Worm (Caenorhabditis elegans) whole organism, L3 larva: ENCODE results near the gene elp-1.
"Not testable (repeated sequence)": the region's sequence is repeated elsewhere in the genome, so short reads cannot be mapped to it uniquely, and the experiment has no call there.

ENCODE experiments used
- R02D3.7 ChIP-seq: fragments of 150-350 bp; optimal IDR thresholded peaks from 2 replicates; lab custom pipeline; 2014; ENCODE audit warnings: missing biosample characterization, missing genetic modification characterization
- aly-2 ChIP-seq: fragments of 150-350 bp; optimal IDR thresholded peaks from 2 replicates; lab custom pipeline; 2014; ENCODE audit warnings: missing biosample characterization, missing genetic modification characterization
- ceh-82 ChIP-seq: fragments of 150-350 bp; optimal IDR thresholded peaks from 2 replicates; lab custom pipeline; 2014; ENCODE audit warnings: missing biosample characterization, missing genetic modification characterization
- elt-3 ChIP-seq, 3 experiments: fragments of 150-350 bp in 1 of 3; sonication (generic microtip) in 2 of 3; optimal IDR thresholded peaks; 2 replicates in 2 of 3; 4 replicates in 1 of 3; lab custom pipeline; 2014 to 2017; ENCODE audit warnings: missing biosample characterization in 3 of 3, missing genetic modification characterization in 3 of 3
- hmg-11 ChIP-seq: sonication (generic microtip); optimal IDR thresholded peaks from 2 replicates; lab custom pipeline; 2016; ENCODE audit warnings: missing genetic modification characterization, missing compliant biosample characterization
- lin-15B ChIP-seq: fragments of 150-350 bp; optimal IDR thresholded peaks from 2 replicates; lab custom pipeline; 2014; ENCODE audit warnings: missing biosample characterization, missing genetic modification characterization
- mdl-1 ChIP-seq: fragments of 150-350 bp; optimal IDR thresholded peaks from 2 replicates; lab custom pipeline; 2014; ENCODE audit warnings: missing biosample characterization, missing genetic modification characterization
- nhr-23 ChIP-seq: fragments of 150-350 bp; optimal IDR thresholded peaks from 2 replicates; lab custom pipeline; 2014; ENCODE audit warnings: missing biosample characterization, missing genetic modification reagents, missing genetic modification characterization
- nhr-25 ChIP-seq: sonication (generic microtip); optimal IDR thresholded peaks from 2 replicates; lab custom pipeline; 2017; ENCODE audit warnings: missing biosample characterization, missing genetic modification characterization
- nhr-28 ChIP-seq: fragments of 150-350 bp; optimal IDR thresholded peaks from 2 replicates; lab custom pipeline; 2014; ENCODE audit warnings: missing biosample characterization, missing genetic modification characterization
- nhr-67 ChIP-seq: fragments of 150-350 bp; optimal IDR thresholded peaks from 2 replicates; lab custom pipeline; 2014; ENCODE audit warnings: missing biosample characterization, missing genetic modification characterization
- snpc-4 ChIP-seq: fragments of 150-350 bp; optimal IDR thresholded peaks from 2 replicates; lab custom pipeline; 2014; ENCODE audit warnings: missing biosample characterization, missing genetic modification characterization
- unc-62 ChIP-seq: fragments of 150-350 bp; sonication (generic microtip); optimal IDR thresholded peaks from 4 replicates; lab custom pipeline; 2014; ENCODE audit warnings: missing biosample characterization, missing genetic modification reagents, missing genetic modification characterization

DNA sequence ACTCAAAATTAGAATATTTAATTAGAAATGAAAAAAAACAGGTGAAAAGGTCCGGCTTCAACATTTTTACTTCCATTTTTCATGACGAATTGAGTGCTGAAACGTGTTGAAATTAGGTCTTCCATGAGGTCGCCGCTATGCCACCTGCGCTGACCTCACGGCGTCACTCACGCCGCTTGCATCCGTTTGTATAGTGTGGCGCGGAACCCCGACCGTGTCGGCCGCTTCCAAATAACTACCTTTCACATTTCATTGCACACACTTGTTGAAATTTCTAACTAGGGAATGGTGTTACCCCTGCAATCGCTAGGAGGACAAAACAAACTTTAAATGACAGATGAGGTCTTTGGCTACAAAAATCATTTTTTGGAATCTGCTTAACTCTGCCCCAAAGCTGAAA lies 33.5 kb upstream of the elp-1 start:
- not testable (repeated sequence) for TF ChIP-seq ceh-82 (tag; lab: Kevin White, UChicago); nhr-23 (tag; lab: Kevin White, UChicago); mdl-1 (tag; lab: Kevin White, UChicago); nhr-67; nhr-28 (tag; lab: Kevin White, UChicago); R02D3.7 (tag; lab: Kevin White, UChicago); lin-15B (tag; lab: Kevin White, UChicago); hmg-11 (tag; lab: Kevin White, UChicago); unc-62 (GFP tag; lab: Kevin White, UChicago); aly-2; nhr-25 (tag; lab: Kevin White, UChicago); elt-3 (tag; optimal IDR thresholded peaks at IDR 0.05; lab: Kevin White, UChicago)
- peak; percentile 73 for TF ChIP-seq snpc-4 (tag; lab: Kevin White, UChicago)
